Fruit fly (Drosophila melanogaster): Measurements from ENCODE around the gene Tsp3A.

DNA sequence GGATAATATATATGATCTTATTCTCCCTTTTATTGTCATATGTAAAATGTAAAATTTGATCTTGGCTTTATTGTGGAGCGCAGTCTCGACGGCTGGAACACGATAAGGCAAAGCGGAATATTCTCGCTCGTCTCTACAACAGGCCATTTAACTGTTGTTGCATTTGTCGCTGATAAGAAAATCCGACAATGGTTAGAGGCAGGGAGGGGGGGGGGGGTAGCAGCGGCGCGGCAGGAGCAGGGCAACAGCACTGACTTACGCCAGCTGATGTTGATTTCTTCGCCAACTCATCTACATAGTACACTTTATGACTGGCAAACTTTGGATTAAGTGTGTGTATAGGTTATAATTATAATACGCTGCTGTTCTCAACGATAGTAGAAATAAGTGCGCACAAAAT is 42.2 kb upstream of the Tsp3A start:
- TF ChIP-seq CG8478 (optimal IDR thresholded peaks at IDR 0.05) (no peak), CTCF (optimal IDR thresholded peaks at IDR 0.05) (no peak)

Data from S2 (cell line).